Worm (Caenorhabditis elegans): Measurements from ENCODE around the gene rad-23.

ce11 chrII:11637189-11637754 is 15.3 kb downstream of the rad-23 start:
- TF ChIP-seq tra-4 (tag; optimal IDR thresholded peaks at IDR 0.05) (no peak), sea-1 (GFP tag; conservative IDR thresholded peaks at IDR 0.05) (no peak), ceh-13 (GFP tag; optimal IDR thresholded peaks at IDR 0.05) (no peak), hmbx-1 (tag; optimal IDR thresholded peaks at IDR 0.05) (no peak), ets-7 (tag; optimal IDR thresholded peaks at IDR 0.05) (no peak), aly-1 (tag; optimal IDR thresholded peaks at IDR 0.05) (no peak), hnd-1 (tag; optimal IDR thresholded peaks at IDR 0.05) (no peak), ama-1 (optimal IDR thresholded peaks at IDR 0.05) (no peak), flt-1 (GFP tag; IDR thresholded peaks at IDR 0.05) (no peak), B0310.2 (tag; optimal IDR thresholded peaks at IDR 0.05) (peak; percentile 1)
